Fruit fly (Drosophila melanogaster) whole organism: ENCODE measurements around the gene CG13622.

ENCODE experiments used
- Dll ChIP-seq: fragments of >200 bp; optimal IDR thresholded peaks from 2 replicates; lab custom pipeline; 2017
- EcR ChIP-seq, 2 experiments: fragments of >200 bp; optimal IDR thresholded peaks; 2 replicates each; lab custom pipeline; 2017; ENCODE audit warnings: missing biosample characterization in 2 of 2, missing genetic modification characterization in 2 of 2, missing genetic modification reagents in 2 of 2

- TF ChIP-seq Dll (lab: Kevin White, UChicago) = no peak
- TF ChIP-seq EcR (GFP tag; optimal IDR thresholded peaks at IDR 0.05; lab: Kevin White, UChicago) = no peak
Measured at dm6 chr3R:24527845-24528244, 4.4 kb upstream of the CG13622 start, which contains the start of gene CG6607.
